Fruit fly (Drosophila melanogaster) whole organism, embryonic: Measurements from ENCODE around the gene Pex5.

Source experiments
- Antp ChIP-seq: fragments of 200-800 bp; sonication (Bioruptor generic); optimal IDR thresholded peaks from 3 replicates; lab custom pipeline; 2016; ENCODE audit warnings: missing biosample characterization, missing genetic modification characterization
- B-H2 ChIP-seq: fragments of 200-800 bp; sonication (Bioruptor generic); optimal IDR thresholded peaks from 2 replicates; lab custom pipeline; 2018; ENCODE audit warnings: missing biosample characterization, mild to moderate bottlenecking, missing genetic modification characterization
- Bgb ChIP-seq: fragments of 200-800 bp; sonication (Bioruptor generic); IDR thresholded peaks from 2 replicates; pipeline ENCODE4 v1.3.6; 2022; ENCODE audit warnings: missing biosample characterization, missing genetic modification characterization; ENCODE audit not compliant: partially characterized antibody
- CG11456 ChIP-seq: fragments of 200-800 bp; sonication (Bioruptor generic); IDR thresholded peaks from 3 replicates; pipeline ENCODE4 v1.3.6; 2022; ENCODE audit warnings: missing biosample characterization, missing genetic modification characterization
- CG12219 ChIP-seq: fragments of 200-800 bp; sonication (Bioruptor generic); optimal IDR thresholded peaks from 3 replicates; lab custom pipeline; 2018; ENCODE audit warnings: missing biosample characterization, mild to moderate bottlenecking, missing genetic modification characterization
- CG12744 ChIP-seq: fragments of 200-800 bp; sonication (Bioruptor generic); optimal IDR thresholded peaks from 2 replicates; lab custom pipeline; 2016; ENCODE audit warnings: missing biosample characterization, missing genetic modification characterization
- CG13287 ChIP-seq: fragments of 200-800 bp; sonication (Bioruptor generic); IDR thresholded peaks from 2 replicates; pipeline ENCODE4 v1.3.6; 2022; ENCODE audit warnings: missing biosample characterization, missing genetic modification characterization; ENCODE audit not compliant: partially characterized antibody
- CG13775 ChIP-seq: fragments of 200-800 bp; sonication (Bioruptor generic); optimal IDR thresholded peaks from 3 replicates; lab custom pipeline; 2017; ENCODE audit warnings: missing biosample characterization, mild to moderate bottlenecking, missing genetic modification characterization
- CG15479 ChIP-seq: fragments of 200-800 bp; sonication (Bioruptor generic); optimal IDR thresholded peaks from 3 replicates; lab custom pipeline; 2019; ENCODE audit warnings: missing biosample characterization, mild to moderate bottlenecking, missing genetic modification characterization, moderate library complexity
- CG16779 ChIP-seq: fragments of 200-800 bp; sonication (Bioruptor generic); IDR thresholded peaks from 2 replicates; pipeline ENCODE4 v1.3.6; 2022; ENCODE audit warnings: missing biosample characterization, missing genetic modification characterization
- CG16813 ChIP-seq: fragments of 200-800 bp; sonication (Bioruptor generic); IDR thresholded peaks from 3 replicates; pipeline ENCODE4 v1.3.6; 2022; ENCODE audit warnings: missing biosample characterization, missing genetic modification characterization; ENCODE audit not compliant: partially characterized antibody
- CG2116 ChIP-seq: fragments of 200-800 bp; sonication (Bioruptor generic); optimal IDR thresholded peaks from 3 replicates; lab custom pipeline; 2018; ENCODE audit warnings: missing biosample characterization, mild to moderate bottlenecking, missing genetic modification characterization
- CG2889 ChIP-seq: fragments of 200-800 bp; sonication (Bioruptor generic); IDR thresholded peaks from 3 replicates; pipeline ENCODE4 v1.3.6; 2022; ENCODE audit warnings: missing biosample characterization, missing genetic modification characterization
- CG31365 ChIP-seq: fragments of 200-800 bp; sonication (Bioruptor generic); optimal IDR thresholded peaks from 2 replicates; lab custom pipeline; 2018; ENCODE audit warnings: missing biosample characterization, mild to moderate bottlenecking, missing genetic modification characterization
- CG3163 ChIP-seq: fragments of 200-800 bp; sonication (Bioruptor generic); optimal IDR thresholded peaks from 3 replicates; lab custom pipeline; 2016; ENCODE audit warnings: missing biosample characterization, missing genetic modification characterization
- CG3847 ChIP-seq: fragments of 200-800 bp; sonication (Bioruptor generic); IDR thresholded peaks from 2 replicates; pipeline ENCODE4 v1.3.6; 2022; ENCODE audit warnings: missing biosample characterization, missing genetic modification characterization
- CG4617 ChIP-seq: fragments of 200-800 bp; sonication (Bioruptor generic); optimal IDR thresholded peaks from 3 replicates; lab custom pipeline; 2016; ENCODE audit warnings: missing biosample characterization, missing genetic modification characterization, borderline replicate concordance
- CG5180 ChIP-seq: fragments of 200-800 bp; sonication (Bioruptor generic); optimal IDR thresholded peaks from 3 replicates; lab custom pipeline; 2017; ENCODE audit warnings: missing biosample characterization, missing genetic modification characterization, mild to moderate bottlenecking, moderate library complexity, missing genetic modification reagents
- CG8765 ChIP-seq: fragments of 200-800 bp; sonication (Bioruptor generic); IDR thresholded peaks from 2 replicates; pipeline ENCODE4 v1.3.6; 2022; ENCODE audit warnings: missing biosample characterization, missing genetic modification characterization
- CG8924 ChIP-seq: fragments of 200-800 bp; optimal IDR thresholded peaks from 3 replicates; lab custom pipeline; 2019; ENCODE audit warnings: missing biosample characterization, mild to moderate bottlenecking, missing genetic modification characterization, moderate library complexity
- CG9215 ChIP-seq: fragments of 200-800 bp; sonication (Bioruptor generic); IDR thresholded peaks from 2 replicates; pipeline ENCODE4 v1.3.6; 2022; ENCODE audit warnings: missing biosample characterization, missing genetic modification characterization
- Dp ChIP-seq: fragments of 200-800 bp; sonication (Bioruptor generic); optimal IDR thresholded peaks from 2 replicates; lab custom pipeline; 2018; ENCODE audit warnings: missing biosample characterization, mild to moderate bottlenecking, missing genetic modification characterization, moderate library complexity
- Drgx ChIP-seq: fragments of 200-800 bp; sonication (Bioruptor generic); IDR thresholded peaks from 2 replicates; pipeline ENCODE4 v1.3.6; 2022; ENCODE audit warnings: missing biosample characterization, missing genetic modification characterization
- HLH4C ChIP-seq: fragments of 200-800 bp; sonication (Bioruptor generic); IDR thresholded peaks from 3 replicates; pipeline ENCODE4 v1.3.6; 2022; ENCODE audit warnings: missing biosample characterization, missing genetic modification characterization; ENCODE audit not compliant: partially characterized antibody
- HLH54F ChIP-seq: fragments of 200-800 bp; sonication (Bioruptor generic); optimal IDR thresholded peaks from 3 replicates; lab custom pipeline; 2016; ENCODE audit warnings: missing biosample characterization, missing genetic modification characterization
- MESR4 ChIP-seq: fragments of 200-800 bp; sonication (Bioruptor generic); optimal IDR thresholded peaks from 2 replicates; lab custom pipeline; 2018; ENCODE audit warnings: missing biosample characterization, mild to moderate bottlenecking, missing genetic modification characterization, moderate library complexity
- Max ChIP-seq: fragments of 200-800 bp; sonication (Bioruptor generic); optimal IDR thresholded peaks from 2 replicates; lab custom pipeline; 2016; ENCODE audit warnings: missing biosample characterization, mild to moderate bottlenecking, missing genetic modification characterization
- Meics ChIP-seq: fragments of 200-800 bp; sonication (Bioruptor generic); optimal IDR thresholded peaks from 2 replicates; lab custom pipeline; 2017; ENCODE audit warnings: missing biosample characterization, mild to moderate bottlenecking, missing genetic modification characterization
- NC2α ChIP-seq: fragments of 200-800 bp; sonication (Bioruptor generic); optimal IDR thresholded peaks from 2 replicates; lab custom pipeline; 2016; ENCODE audit warnings: missing biosample characterization, missing genetic modification characterization
- Ptx1 ChIP-seq: fragments of 200-800 bp; sonication (Bioruptor generic); IDR thresholded peaks from 2 replicates; pipeline ENCODE4 v1.3.6; 2022; ENCODE audit warnings: missing biosample characterization, missing genetic modification characterization
- Scr ChIP-seq: fragments of 200-800 bp; sonication (Bioruptor generic); IDR thresholded peaks from 2 replicates; pipeline ENCODE4 v1.3.6; 2022; ENCODE audit warnings: missing biosample characterization, missing genetic modification characterization; ENCODE audit not compliant: partially characterized antibody
- Side ChIP-seq: fragments of 200-800 bp; sonication (Bioruptor generic); optimal IDR thresholded peaks from 2 replicates; lab custom pipeline; 2016; ENCODE audit warnings: missing biosample characterization, missing genetic modification characterization
- Sry-β ChIP-seq: fragments of 200-800 bp; sonication (Bioruptor generic); optimal IDR thresholded peaks from 2 replicates; lab custom pipeline; 2018; ENCODE audit warnings: missing biosample characterization, mild to moderate bottlenecking, missing genetic modification characterization, moderate library complexity
- Sry-δ ChIP-seq: fragments of 200-800 bp; sonication (Bioruptor generic); optimal IDR thresholded peaks from 2 replicates; lab custom pipeline; 2016; ENCODE audit warnings: missing biosample characterization, missing genetic modification characterization
- cad ChIP-seq: fragments of >200 bp; optimal IDR thresholded peaks from 2 replicates; lab custom pipeline; 2017; ENCODE audit warnings: missing biosample characterization, missing genetic modification characterization
- cg ChIP-seq: fragments of 200-800 bp; sonication (Bioruptor generic); optimal IDR thresholded peaks from 3 replicates; lab custom pipeline; 2019; ENCODE audit warnings: missing biosample characterization, mild to moderate bottlenecking, missing genetic modification characterization, moderate library complexity
- chinmo ChIP-seq: fragments of 200-800 bp; sonication (Bioruptor generic); IDR thresholded peaks from 4 replicates; pipeline ENCODE4 v1.3.6; 2022; ENCODE audit warnings: missing biosample characterization, missing genetic modification characterization; ENCODE audit not compliant: partially characterized antibody
- disco-r ChIP-seq: fragments of 200-800 bp; sonication (Bioruptor generic); optimal IDR thresholded peaks from 2 replicates; lab custom pipeline; 2016; ENCODE audit warnings: missing biosample characterization, missing genetic modification characterization
- dm ChIP-seq: fragments of 200-800 bp; sonication (Bioruptor generic); optimal IDR thresholded peaks from 3 replicates; lab custom pipeline; 2016; ENCODE audit warnings: missing biosample characterization, missing genetic modification characterization
- exex ChIP-seq: fragments of 200-800 bp; sonication (Bioruptor generic); optimal IDR thresholded peaks from 4 replicates; lab custom pipeline; 2018; ENCODE audit warnings: missing biosample characterization, mild to moderate bottlenecking, missing genetic modification characterization, moderate library complexity
- gfzf ChIP-seq: fragments of 200-800 bp; sonication (Bioruptor generic); optimal IDR thresholded peaks from 2 replicates; lab custom pipeline; 2016; ENCODE audit warnings: missing biosample characterization, mild to moderate bottlenecking, missing genetic modification characterization, moderate library complexity
- hb ChIP-seq: fragments of 200-800 bp; sonication (Bioruptor generic); IDR thresholded peaks from 3 replicates; pipeline ENCODE4 v1.3.6; 2022; ENCODE audit warnings: missing biosample characterization, missing genetic modification characterization; ENCODE audit not compliant: partially characterized antibody
- jigr1 ChIP-seq: fragments of 200-800 bp; sonication (Bioruptor generic); IDR thresholded peaks from 3 replicates; pipeline ENCODE4 v1.3.6; 2022; ENCODE audit warnings: missing biosample characterization, missing genetic modification characterization
- knrl ChIP-seq: fragments of 200-800 bp; sonication (Bioruptor generic); IDR thresholded peaks from 3 replicates; pipeline ENCODE4 v1.3.6; 2022; ENCODE audit warnings: missing biosample characterization, missing genetic modification characterization; ENCODE audit not compliant: partially characterized antibody
- row ChIP-seq: fragments of 200-800 bp; sonication (Bioruptor generic); IDR thresholded peaks from 3 replicates; pipeline ENCODE4 v1.3.6; 2022; ENCODE audit warnings: missing biosample characterization, missing genetic modification characterization
- stc ChIP-seq: fragments of 200-800 bp; sonication (Bioruptor generic); IDR thresholded peaks from 2 replicates; pipeline ENCODE4 v1.3.6; 2022; ENCODE audit warnings: missing biosample characterization, missing genetic modification characterization
- tll ChIP-seq, 2 experiments: fragments of 200-800 bp in 1 of 2; fragments of >200 bp in 1 of 2; sonication (Bioruptor generic) in 1 of 2; optimal IDR thresholded peaks; 2 replicates each; lab custom pipeline; 2017 to 2019; ENCODE audit warnings: missing biosample characterization in 2 of 2, missing genetic modification characterization in 2 of 2, mild to moderate bottlenecking in 1 of 2, moderate library complexity in 1 of 2
- trh ChIP-seq: fragments of 200-800 bp; sonication (Bioruptor generic); optimal IDR thresholded peaks from 2 replicates; lab custom pipeline; 2016; ENCODE audit warnings: missing biosample characterization, missing genetic modification characterization
- wdn ChIP-seq: fragments of 200-800 bp; sonication (Bioruptor generic); IDR thresholded peaks from 2 replicates; pipeline ENCODE4 v1.3.6; 2022; ENCODE audit warnings: missing biosample characterization, missing genetic modification characterization
- zfh2 ChIP-seq: fragments of 200-800 bp; sonication (Bioruptor generic); optimal IDR thresholded peaks from 2 replicates; lab custom pipeline; 2016; ENCODE audit warnings: missing biosample characterization, missing genetic modification characterization

Pex5 gene

dm6 chrX:1908757-1909156, 39.9 kb upstream of the Pex5 start, which contains the start of the genes Edem1 and Rbcn-3B (continued):
- TF ChIP-seq tll (GFP tag; optimal IDR thresholded peaks at IDR 0.05; lab: Kevin White, UChicago) (no peak), HLH4C (GFP tag; lab: Robert Waterston, UW) (0 out of 3 replicates have a peak, but pooled peaks have one; percentile 42), CG11456 (GFP tag; lab: Robert Waterston, UW) (no peak), MESR4 (GFP tag; lab: Kevin White, UChicago) (peak; percentile 88), Side (GFP tag; lab: Kevin White, UChicago) (no peak), zfh2 (no peak), B-H2 (GFP tag; lab: Kevin White, UChicago) (no peak), CG9215 (GFP tag; lab: Robert Waterston, UW) (no peak), Bgb (GFP tag; lab: Robert Waterston, UW) (peak; percentile 38), CG4617 (GFP tag; lab: Kevin White, UChicago) (peak; percentile 33), CG8765 (no peak), stc (GFP tag; lab: Robert Waterston, UW) (no peak), NC2α (GFP tag; lab: Kevin White, UChicago) (no peak), jigr1 (GFP tag; lab: Robert Waterston, UW) (no peak), CG31365 (tag; lab: Kevin White, UChicago) (no peak), Meics (GFP tag; lab: Kevin White, UChicago) (no peak), row (GFP tag; lab: Robert Waterston, UW) (peak; percentile 30; the same call in 1 of the 3 replicates), dm (GFP tag; lab: Kevin White, UChicago) (peak; percentile 36), CG16813 (GFP tag; lab: Robert Waterston, UW) (peak; percentile 50; the same call in 1 of the 3 replicates), CG13775 (GFP tag; lab: Kevin White, UChicago) (no peak), Dp (GFP tag; lab: Kevin White, UChicago) (no peak), CG16779 (no peak), hb (peak; percentile 57; the same call in 1 of the 3 replicates), wdn (no peak), cg (GFP tag; lab: Kevin White, UChicago) (peak; percentile 82), HLH54F (GFP tag; lab: Kevin White, UChicago) (no peak), exex (tag; lab: Kevin White, UChicago) (no peak), CG8924 (tag; lab: Kevin White, UChicago) (peak; percentile 9), CG12744 (GFP tag; lab: Kevin White, UChicago) (no peak), cad (GFP tag; lab: Kevin White, UChicago) (no peak), CG2116 (peak; percentile 61), CG2889 (no peak), chinmo (GFP tag; lab: Robert Waterston, UW) (no peak), Sry-β (GFP tag; lab: Kevin White, UChicago) (no peak), CG3163 (no peak), CG13287 (peak; percentile 44), Sry-δ (GFP tag; lab: Kevin White, UChicago) (peak; percentile 19), CG5180 (GFP tag; lab: Kevin White, UChicago) (peak; percentile 77), Scr (peak; percentile 53), trh (no peak), Max (peak; percentile 15), Ptx1 (GFP tag; lab: Robert Waterston, UW) (no peak), Drgx (peak; percentile 14; the same call in 1 of the 2 replicates), CG12219 (no peak), disco-r (GFP tag; lab: Kevin White, UChicago) (no peak), CG15479 (GFP tag; lab: Kevin White, UChicago) (peak; percentile 23), Antp (no peak), CG3847 (no peak; the same call in 1 of the 2 replicates), gfzf (GFP tag; lab: Kevin White, UChicago) (no peak), knrl (GFP tag; lab: Robert Waterston, UW) (peak; percentile 49; the same call in 2 of the 3 replicates)
